4 worm cellular contexts compared by ENCODE assay signal in genomic region chrIII:11070210-11070609, ce11.
TF ChIP-seq lines count a peak whose summit lies in the region.

No protein-coding gene starts in this region.

TF ChIP-seq in whole organism, L3 larva, 47 proteins besides CTCF, POLR2A, EP300 and RAD21:
- TF ChIP-seq ceh-28 (tag; optimal IDR thresholded peaks at IDR 0.05; lab: Kevin White, UChicago) (peak; percentile 88), elt-1 (tag; optimal IDR thresholded peaks at IDR 0.05; lab: Kevin White, UChicago) (no peak), nhr-76 (tag; optimal IDR thresholded peaks at IDR 0.05; lab: Kevin White, UChicago) (no peak), ztf-11 (tag; optimal IDR thresholded peaks at IDR 0.05; lab: Kevin White, UChicago) (no peak)

TF ChIP-seq in whole organism, L4 larva, 104 proteins besides CTCF, POLR2A, EP300 and RAD21:
- TF ChIP-seq ceh-28 (tag; optimal IDR thresholded peaks at IDR 0.05; lab: Kevin White, UChicago), result peak; percentile 93
- no peak for TF ChIP-seq pha-4 (GFP tag; IDR thresholded peaks at IDR 0.05; lab: Robert Waterston, UW)
- no peak for TF ChIP-seq pha-4 (tag; optimal IDR thresholded peaks at IDR 0.05; lab: Kevin White, UChicago)

TF ChIP-seq in whole organism, late embryonic, 69 proteins besides CTCF, POLR2A, EP300 and RAD21:
- TF ChIP-seq ceh-48 (tag; optimal IDR thresholded peaks at IDR 0.05; lab: Kevin White, UChicago), result peak; percentile 1
- TF ChIP-seq ref-2 (tag; optimal IDR thresholded peaks at IDR 0.05; lab: Kevin White, UChicago), result no peak
- no peak for TF ChIP-seq hlh-13 (GFP tag; optimal IDR thresholded peaks at IDR 0.05; lab: Kevin White, UChicago)

TF ChIP-seq in whole organism, midembryonic, 9 proteins besides CTCF, POLR2A, EP300 and RAD21:
- no peak for TF ChIP-seq tab-1 (GFP tag; IDR thresholded peaks at IDR 0.05; lab: Robert Waterston, UW)
- no peak for TF ChIP-seq med-1 (GFP tag; optimal IDR thresholded peaks at IDR 0.05; lab: Kevin White, UChicago; ENCODE audit: insufficient read depth)
- peak; percentile 83 for TF ChIP-seq T22C8.4 (GFP tag; IDR thresholded peaks at IDR 0.05; lab: Robert Waterston, UW)
- no peak for TF ChIP-seq ref-1 (GFP tag; conservative IDR thresholded peaks at IDR 0.05; lab: Robert Waterston, UW)
- TF ChIP-seq klf-2 (GFP tag; conservative IDR thresholded peaks at IDR 0.05; lab: Robert Waterston, UW), result no peak
